Worm (Caenorhabditis elegans): Measurements from ENCODE around the gene Y51H4A.6.

DNA sequence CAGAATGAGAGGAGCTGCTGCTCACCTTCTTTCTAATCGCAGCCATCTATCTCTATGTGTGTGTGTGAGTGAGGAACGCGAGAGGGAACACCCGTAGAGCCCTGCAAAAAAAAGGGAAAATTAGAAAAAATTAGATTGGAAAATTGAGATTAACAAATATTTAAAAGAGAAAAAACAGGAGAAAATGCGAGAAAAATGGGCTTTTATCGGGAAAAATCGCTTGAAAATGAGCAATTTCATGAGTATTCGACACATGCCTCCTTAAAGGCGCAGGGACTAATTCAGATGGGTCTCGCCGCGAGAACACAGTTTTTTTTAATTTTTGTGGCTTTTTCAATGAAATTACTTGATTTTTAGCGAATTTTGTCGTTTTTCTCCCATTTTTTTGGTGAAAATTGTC, 44.5 kb upstream of the Y51H4A.6 start, which contains the start of gene rho-1:
- TF ChIP-seq unc-130 (GFP tag; optimal IDR thresholded peaks at IDR 0.05) (no peak), attf-3 (GFP tag; conservative IDR thresholded peaks at IDR 0.05) (no peak), B0019.2 (GFP tag; conservative IDR thresholded peaks at IDR 0.05) (no peak), mes-4 (tag; optimal IDR thresholded peaks at IDR 0.05) (no peak), ztf-6 (GFP tag; IDR thresholded peaks at IDR 0.05) (no peak), B0035.1 (tag; optimal IDR thresholded peaks at IDR 0.05) (no peak), pha-4 (tag; optimal IDR thresholded peaks at IDR 0.05) (no peak), nhr-90 (tag; optimal IDR thresholded peaks at IDR 0.05) (no peak), bed-2 (GFP tag; IDR thresholded peaks at IDR 0.05) (no peak), ztf-22 (GFP tag; optimal IDR thresholded peaks at IDR 0.05) (no peak), lin-35 (GFP tag; optimal IDR thresholded peaks at IDR 0.05) (no peak)
